Worm (Caenorhabditis elegans): ENCODE results near the gene F22B7.3.

The F22B7.3 gene

ce11 chrIII:8667382-8667781, 18.7 kb downstream of the F22B7.3 start, which contains the start of gene dpy-19:
Gene dpy-19, minus strand, starts transcription at chrIII:8667482.
- TF ChIP-seq chd-7 (tag; optimal IDR thresholded peaks at IDR 0.05) (no peak), ztf-22 (GFP tag; optimal IDR thresholded peaks at IDR 0.05) (no peak), ceh-58 (GFP tag; IDR thresholded peaks at IDR 0.05) (no peak), F52B5.7 (tag; optimal IDR thresholded peaks at IDR 0.05) (no peak)

ce11 chrIII:8668717-8669116, 20.0 kb downstream of the F22B7.3 start:
- TF ChIP-seq Y53G8AR.9 (GFP tag; conservative IDR thresholded peaks at IDR 0.05) (no peak), hmg-1.2 (GFP tag; IDR thresholded peaks at IDR 0.05) (peak; percentile 84; the same call in 1 of the 2 replicates), lsl-1 (GFP tag; optimal IDR thresholded peaks at IDR 0.05) (no peak)

DNA sequence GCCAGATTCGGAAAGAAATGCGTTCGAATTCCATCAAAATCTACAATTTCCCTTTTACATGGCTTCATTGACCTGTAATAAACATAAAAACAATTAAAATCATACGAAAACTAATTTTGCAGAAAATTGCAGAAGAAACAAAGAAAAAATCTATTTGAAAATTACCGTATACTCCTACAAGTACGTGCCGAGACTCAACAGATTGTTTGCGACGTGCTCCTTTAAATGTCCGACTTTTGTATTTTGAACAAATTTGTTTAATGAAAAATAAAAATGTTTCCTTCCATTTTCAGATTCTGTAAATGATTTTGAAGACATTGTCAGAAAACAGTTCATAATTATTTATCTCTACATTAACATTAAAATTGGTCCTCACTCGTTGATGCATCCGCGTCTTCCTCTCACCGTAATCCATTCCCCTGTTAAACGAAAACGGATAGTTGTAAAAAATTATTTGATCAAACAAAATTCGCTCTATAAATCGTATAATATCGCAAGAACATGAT, 26.3 kb downstream of the F22B7.3 start, which contains the start of gene pgl-2:
Gene pgl-2, minus strand, starts transcription at position 456 of the 506 bp plus-strand sequence.
- TF ChIP-seq lsl-1 (GFP tag; optimal IDR thresholded peaks at IDR 0.05) (peak; percentile 86), rpc-1 (optimal IDR thresholded peaks at IDR 0.05) (no peak), rpc-1 (tag; optimal IDR thresholded peaks at IDR 0.05) (no peak), xnd-1 (tag; optimal IDR thresholded peaks at IDR 0.05) (peak; percentile 64), fkh-3 (tag; optimal IDR thresholded peaks at IDR 0.05) (no peak), madf-6 (GFP tag; IDR thresholded peaks at IDR 0.05) (peak; percentile 79), somi-1 (GFP tag; optimal IDR thresholded peaks at IDR 0.05) (no peak), F49E8.2 (tag; optimal IDR thresholded peaks at IDR 0.05; ENCODE audit: insufficient read depth) (peak; percentile 14), hmg-20 (GFP tag; IDR thresholded peaks at IDR 0.05) (no peak), lag-1 (GFP tag; IDR thresholded peaks at IDR 0.05) (no peak), let-607 (tag; optimal IDR thresholded peaks at IDR 0.05) (no peak), egrh-3 (GFP tag; IDR thresholded peaks at IDR 0.05) (no peak), T07F8.4 (tag; optimal IDR thresholded peaks at IDR 0.05) (no peak), snpc-4 (GFP tag; optimal IDR thresholded peaks at IDR 0.05) (no peak), snpc-4 (tag; optimal IDR thresholded peaks at IDR 0.05) (peak in 1 of 4 experiments; percentile 9), Y53F4B.3 (GFP tag; IDR thresholded peaks at IDR 0.05) (no peak), egl-44 (GFP tag; IDR thresholded peaks at IDR 0.05) (no peak), tbx-9 (tag; optimal IDR thresholded peaks at IDR 0.05; ENCODE audit: borderline replicate concordance) (no peak), lin-40 (tag; optimal IDR thresholded peaks at IDR 0.05) (no peak), B0035.1 (tag; optimal IDR thresholded peaks at IDR 0.05) (no peak), K11D2.4 (GFP tag; IDR thresholded peaks at IDR 0.05) (no peak), F23B12.7 (tag; optimal IDR thresholded peaks at IDR 0.05; ENCODE audit: insufficient read depth) (no peak), efl-1 (GFP tag; optimal IDR thresholded peaks at IDR 0.05) (peak; percentile 21), bed-2 (GFP tag; IDR thresholded peaks at IDR 0.05) (no peak), madf-8 (GFP tag; conservative IDR thresholded peaks at IDR 0.05) (0 out of 2 replicates have a peak, but pooled peaks have one; percentile 23), him-1 (tag; optimal IDR thresholded peaks at IDR 0.05) (peak; percentile 39), sptf-2 (GFP tag; optimal IDR thresholded peaks at IDR 0.05) (no peak), madf-3 (GFP tag; IDR thresholded peaks at IDR 0.05) (no peak), Y56A3A.18 (GFP tag; IDR thresholded peaks at IDR 0.05) (no peak), F37B4.10 (GFP tag; IDR thresholded peaks at IDR 0.05) (no peak), ekl-4 (GFP tag; IDR thresholded peaks at IDR 0.05) (0 out of 2 replicates have a peak, but pooled peaks have one; percentile 36), rec-8 (tag; optimal IDR thresholded peaks at IDR 0.05) (no peak), F39B2.1 (GFP tag; IDR thresholded peaks at IDR 0.05) (no peak), sdz-38 (tag; optimal IDR thresholded peaks at IDR 0.05) (no peak), F55B11.4 (tag; optimal IDR thresholded peaks at IDR 0.05; ENCODE audit: borderline replicate concordance, insufficient read depth) (no peak), repo-1 (tag; optimal IDR thresholded peaks at IDR 0.05) (no peak), dpl-1 (GFP tag; optimal IDR thresholded peaks at IDR 0.05) (no peak), atf-7 (tag; optimal IDR thresholded peaks at IDR 0.05) (no peak), nhr-179 (tag; optimal IDR thresholded peaks at IDR 0.05) (no peak)

All from whole organism, young adult.